Fruit fly (Drosophila melanogaster): ENCODE measurements around the gene Spt7.

Spt7 gene

DNA sequence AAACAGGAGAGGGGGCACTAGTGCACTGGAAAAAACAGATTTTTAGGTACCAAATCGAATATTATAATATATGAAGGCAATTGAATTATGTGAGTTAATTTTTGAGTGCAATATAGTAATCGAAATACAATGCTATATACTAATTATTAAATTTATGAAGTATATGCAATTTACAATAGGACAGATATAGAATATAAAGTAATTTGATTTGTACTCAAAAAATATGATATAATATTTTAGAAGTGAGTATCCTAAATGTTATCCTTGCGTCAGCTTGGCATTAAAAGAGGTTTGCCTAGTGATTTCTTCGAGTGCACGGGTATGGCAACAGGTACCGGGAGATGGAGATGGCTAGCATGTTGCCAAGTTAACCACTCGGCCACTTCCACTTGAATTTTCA lies 43.3 kb upstream of the Spt7 start (continued):
- TF ChIP-seq dac (GFP tag; optimal IDR thresholded peaks at IDR 0.05): no peak
- TF ChIP-seq CG6808 (GFP tag; optimal IDR thresholded peaks at IDR 0.05): peak; percentile 64
- peak; percentile 36 for TF ChIP-seq Met (GFP tag; optimal IDR thresholded peaks at IDR 0.05)
- TF ChIP-seq dsx (GFP tag; optimal IDR thresholded peaks at IDR 0.05; ENCODE audit: poor library complexity, severe bottlenecking): peak; percentile 47
- no peak for TF ChIP-seq Sox14 (GFP tag; optimal IDR thresholded peaks at IDR 0.05)
- peak in 1 of 2 experiments; percentile 21 for TF ChIP-seq salr (GFP tag; optimal IDR thresholded peaks at IDR 0.05)
- TF ChIP-seq Eip78C (GFP tag): peak; percentile 77
- TF ChIP-seq Blimp-1 (GFP tag; optimal IDR thresholded peaks at IDR 0.05): no peak
- TF ChIP-seq CG8319 (GFP tag; optimal IDR thresholded peaks at IDR 0.05): no peak
- peak; percentile 33 for TF ChIP-seq topi (GFP tag; optimal IDR thresholded peaks at IDR 0.05)
- TF ChIP-seq eg (GFP tag; IDR thresholded peaks at IDR 0.05): no peak
- peak; percentile 53 for TF ChIP-seq CG3919 (GFP tag; optimal IDR thresholded peaks at IDR 0.05)
- TF ChIP-seq CG3032 (tag; optimal IDR thresholded peaks at IDR 0.05): peak; percentile 65
- peak; percentile 50 for TF ChIP-seq acj6 (GFP tag; optimal IDR thresholded peaks at IDR 0.05)
- TF ChIP-seq fd59A (GFP tag; optimal IDR thresholded peaks at IDR 0.05): peak; percentile 44
- no peak for TF ChIP-seq CG16779 (tag; optimal IDR thresholded peaks at IDR 0.05)
- peak; percentile 12 for TF ChIP-seq net (GFP tag; optimal IDR thresholded peaks at IDR 0.05)
- peak; percentile 53 for TF ChIP-seq CG10669 (GFP tag; optimal IDR thresholded peaks at IDR 0.05)
- TF ChIP-seq Lpt (GFP tag; optimal IDR thresholded peaks at IDR 0.05): no peak
- no peak for TF ChIP-seq CG6276 (GFP tag; optimal IDR thresholded peaks at IDR 0.05)
- TF ChIP-seq cyc (GFP tag; optimal IDR thresholded peaks at IDR 0.05): peak; percentile 18
- peak; percentile 45 for TF ChIP-seq CG10631 (GFP tag; optimal IDR thresholded peaks at IDR 0.05)
- TF ChIP-seq Gug (GFP tag; IDR thresholded peaks at IDR 0.05): no peak
- TF ChIP-seq CG6163 (GFP tag; IDR thresholded peaks at IDR 0.05): no peak
- TF ChIP-seq Hr38 (GFP tag; optimal IDR thresholded peaks at IDR 0.05): no peak
- TF ChIP-seq CG34406 (GFP tag; optimal IDR thresholded peaks at IDR 0.05): peak; percentile 23
- TF ChIP-seq CG4318 (GFP tag; optimal IDR thresholded peaks at IDR 0.05): peak; percentile 2
- peak; percentile 51 for TF ChIP-seq CG32006 (GFP tag; optimal IDR thresholded peaks at IDR 0.05)
- peak; percentile 35 for TF ChIP-seq spab (GFP tag; optimal IDR thresholded peaks at IDR 0.05)
- no peak for TF ChIP-seq fd85E (GFP tag; optimal IDR thresholded peaks at IDR 0.05)
- peak; percentile 40 for TF ChIP-seq CG8632 (GFP tag; optimal IDR thresholded peaks at IDR 0.05)
- TF ChIP-seq Hr4 (GFP tag; optimal IDR thresholded peaks at IDR 0.05): no peak
- no peak for TF ChIP-seq CG15336 (GFP tag; IDR thresholded peaks at IDR 0.05)
- TF ChIP-seq Smox (GFP tag; optimal IDR thresholded peaks at IDR 0.05): peak; percentile 34
- TF ChIP-seq achi (GFP tag; optimal IDR thresholded peaks at IDR 0.05): peak; percentile 45

DNA sequence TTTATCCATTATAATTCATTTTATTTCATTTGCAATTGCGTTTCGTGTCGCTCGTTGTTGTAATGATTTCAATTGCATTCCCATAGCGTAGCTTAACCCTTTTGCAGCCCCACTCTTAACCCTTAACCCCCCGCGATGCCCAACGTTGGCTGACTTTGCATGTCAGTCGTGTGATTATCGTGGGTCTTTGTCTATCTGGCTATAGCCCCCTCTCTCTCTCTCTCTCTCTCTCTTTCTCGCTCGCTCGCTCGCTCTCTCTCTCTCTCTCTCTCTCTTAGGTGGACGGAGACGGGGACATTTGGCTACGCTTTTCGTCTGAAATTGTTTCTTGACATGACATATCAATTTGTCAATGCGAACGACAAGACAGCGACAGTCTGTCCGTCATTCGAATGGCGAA lies 38.1 kb upstream of the Spt7 start:
- TF ChIP-seq ss (GFP tag; optimal IDR thresholded peaks at IDR 0.05) (peak in 1 of 2 experiments; percentile 67), dac (GFP tag; optimal IDR thresholded peaks at IDR 0.05) (no peak)

DNA sequence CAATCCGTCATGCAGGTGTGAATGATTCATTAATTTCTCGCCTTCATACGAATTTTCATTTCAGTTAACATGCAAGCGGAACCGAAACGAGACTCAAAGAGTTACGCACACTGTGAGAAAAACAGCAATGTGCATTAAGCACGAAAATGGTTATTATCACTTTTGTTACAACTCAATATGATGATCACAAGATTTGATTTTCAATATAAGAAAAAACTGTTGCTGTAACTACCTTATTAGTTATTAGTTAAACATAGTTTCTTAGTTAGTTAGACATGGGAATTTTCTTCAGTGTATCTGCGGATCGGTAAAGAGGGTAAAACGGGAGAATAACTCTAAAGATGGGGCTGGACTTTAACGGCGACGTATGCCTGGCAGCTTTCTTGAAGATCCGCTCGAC lies 35.5 kb upstream of the Spt7 start:
- TF ChIP-seq net (GFP tag; optimal IDR thresholded peaks at IDR 0.05) (no peak), ss (GFP tag; optimal IDR thresholded peaks at IDR 0.05) (peak; percentile 47 to 55), CG34406 (GFP tag; optimal IDR thresholded peaks at IDR 0.05) (peak; percentile 20), fkh (GFP tag; optimal IDR thresholded peaks at IDR 0.05) (no peak), fd59A (GFP tag; optimal IDR thresholded peaks at IDR 0.05) (peak; percentile 34), CG15336 (GFP tag; IDR thresholded peaks at IDR 0.05) (no peak), vri (GFP tag; optimal IDR thresholded peaks at IDR 0.05) (peak; percentile 50), CG10631 (GFP tag; optimal IDR thresholded peaks at IDR 0.05) (peak; percentile 23), CG3919 (GFP tag; optimal IDR thresholded peaks at IDR 0.05) (peak; percentile 41), OdsH (GFP tag; optimal IDR thresholded peaks at IDR 0.05) (peak; percentile 71), CG4318 (GFP tag; optimal IDR thresholded peaks at IDR 0.05) (no peak), CG11902 (GFP tag; optimal IDR thresholded peaks at IDR 0.05) (no peak), Sox102F (GFP tag; optimal IDR thresholded peaks at IDR 0.05) (peak; percentile 71), Hr38 (GFP tag; optimal IDR thresholded peaks at IDR 0.05) (no peak), CG9139 (GFP tag; optimal IDR thresholded peaks at IDR 0.05) (no peak), fd85E (GFP tag; optimal IDR thresholded peaks at IDR 0.05) (no peak), Hr4 (GFP tag; optimal IDR thresholded peaks at IDR 0.05) (no peak), esn (GFP tag; optimal IDR thresholded peaks at IDR 0.05) (peak; percentile 74), CG8119 (GFP tag; IDR thresholded peaks at IDR 0.05) (no peak), Eip75B (GFP tag; optimal IDR thresholded peaks at IDR 0.05) (peak; percentile 42), topi (GFP tag; optimal IDR thresholded peaks at IDR 0.05) (peak; percentile 73), CG6808 (GFP tag; optimal IDR thresholded peaks at IDR 0.05) (peak; percentile 30), salr (GFP tag; optimal IDR thresholded peaks at IDR 0.05) (peak in 1 of 2 experiments; percentile 8), CG10669 (GFP tag; optimal IDR thresholded peaks at IDR 0.05) (peak; percentile 42), spab (GFP tag; optimal IDR thresholded peaks at IDR 0.05) (peak; percentile 11), achi (GFP tag; optimal IDR thresholded peaks at IDR 0.05) (peak; percentile 42), Eip93F (GFP tag; optimal IDR thresholded peaks at IDR 0.05) (no peak), CG6792 (GFP tag; optimal IDR thresholded peaks at IDR 0.05) (peak; percentile 52)
